Fruit fly (Drosophila melanogaster) whole organism, embryonic: ENCODE data around the gene Pgant2.

Experiments used
- Bgb ChIP-seq: fragments of 200-800 bp; sonication (Bioruptor generic); IDR thresholded peaks from 2 replicates; pipeline ENCODE4 v1.3.6; 2022; ENCODE audit warnings: missing biosample characterization, missing genetic modification characterization; ENCODE audit not compliant: partially characterized antibody
- CG10267 ChIP-seq: fragments of 200-800 bp; sonication (Bioruptor generic); optimal IDR thresholded peaks from 2 replicates; lab custom pipeline; 2018; ENCODE audit warnings: missing biosample characterization, mild to moderate bottlenecking, missing genetic modification characterization, moderate library complexity
- CG11560 ChIP-seq: fragments of 200-800 bp; sonication (Bioruptor generic); IDR thresholded peaks from 3 replicates; pipeline ENCODE4 v1.3.6; 2022; ENCODE audit warnings: missing biosample characterization, missing genetic modification characterization
- CG12942 ChIP-seq: fragments of 200-800 bp; sonication (Bioruptor generic); optimal IDR thresholded peaks from 3 replicates; lab custom pipeline; 2016; ENCODE audit warnings: missing biosample characterization, missing genetic modification characterization
- CG14965 ChIP-seq: fragments of 200-800 bp; sonication (Bioruptor generic); optimal IDR thresholded peaks from 2 replicates; lab custom pipeline; 2016; ENCODE audit warnings: missing biosample characterization, missing genetic modification characterization, borderline replicate concordance
- CG17186 ChIP-seq: fragments of 200-800 bp; sonication (Bioruptor generic); optimal IDR thresholded peaks from 3 replicates; lab custom pipeline; 2017; ENCODE audit warnings: missing biosample characterization, missing genetic modification reagents, missing genetic modification characterization
- CG2129 ChIP-seq: fragments of 200-800 bp; sonication (Bioruptor generic); IDR thresholded peaks from 2 replicates; pipeline ENCODE4 v1.3.6; 2022; ENCODE audit warnings: missing biosample characterization, missing genetic modification characterization; ENCODE audit not compliant: partially characterized antibody
- CG2889 ChIP-seq: fragments of 200-800 bp; sonication (Bioruptor generic); IDR thresholded peaks from 3 replicates; pipeline ENCODE4 v1.3.6; 2022; ENCODE audit warnings: missing biosample characterization, missing genetic modification characterization
- CG33557 ChIP-seq: fragments of 200-800 bp; sonication (Bioruptor generic); optimal IDR thresholded peaks from 2 replicates; lab custom pipeline; 2019; ENCODE audit warnings: missing biosample characterization, mild to moderate bottlenecking, missing genetic modification characterization, moderate library complexity
- CG4360 ChIP-seq: fragments of 200-800 bp; sonication (Bioruptor generic); IDR thresholded peaks from 2 replicates; pipeline ENCODE4 v1.3.6; 2022; ENCODE audit warnings: missing biosample characterization, missing genetic modification characterization
- CG5180 ChIP-seq: fragments of 200-800 bp; sonication (Bioruptor generic); optimal IDR thresholded peaks from 3 replicates; lab custom pipeline; 2017; ENCODE audit warnings: missing biosample characterization, missing genetic modification characterization, mild to moderate bottlenecking, moderate library complexity, missing genetic modification reagents
- CG6654 ChIP-seq: fragments of 200-800 bp; sonication (Bioruptor generic); optimal IDR thresholded peaks from 2 replicates; lab custom pipeline; 2017; ENCODE audit warnings: missing biosample characterization, mild to moderate bottlenecking, missing genetic modification characterization
- CG8290 ChIP-seq, 3 experiments: fragments of 200-800 bp; sonication (Bioruptor generic); optimal IDR thresholded peaks; 2 replicates each; lab custom pipeline; 2016 to 2019; ENCODE audit warnings: missing biosample characterization in 3 of 3, missing genetic modification characterization in 3 of 3, mild to moderate bottlenecking in 2 of 3, moderate library complexity in 1 of 3
- CG8359 ChIP-seq: fragments of 200-800 bp; sonication (Bioruptor generic); optimal IDR thresholded peaks from 2 replicates; lab custom pipeline; 2017; ENCODE audit warnings: missing biosample characterization, mild to moderate bottlenecking, missing genetic modification characterization, borderline replicate concordance
- CG9437 ChIP-seq: fragments of 200-800 bp; sonication (Bioruptor generic); optimal IDR thresholded peaks from 2 replicates; lab custom pipeline; 2018; ENCODE audit warnings: missing biosample characterization, mild to moderate bottlenecking, missing genetic modification characterization
- CG9817 ChIP-seq: fragments of 200-800 bp; sonication (Bioruptor generic); optimal IDR thresholded peaks from 2 replicates; lab custom pipeline; 2018; ENCODE audit warnings: missing biosample characterization, mild to moderate bottlenecking, missing genetic modification characterization, moderate library complexity
- Dref ChIP-seq: fragments of 200-800 bp; sonication (Bioruptor generic); IDR thresholded peaks from 2 replicates; pipeline ENCODE4 v1.3.6; 2022; ENCODE audit warnings: missing biosample characterization, missing genetic modification characterization
- Ets65A ChIP-seq: fragments of 200-800 bp; sonication (Bioruptor generic); peaks from one replicate; lab custom pipeline; 2016; ENCODE audit warnings: missing biosample characterization, missing genetic modification characterization
- Hey ChIP-seq: fragments of 200-800 bp; sonication (Bioruptor generic); optimal IDR thresholded peaks from 3 replicates; lab custom pipeline; 2018; ENCODE audit warnings: missing biosample characterization, mild to moderate bottlenecking, missing genetic modification characterization
- Hmx ChIP-seq: fragments of 200-800 bp; sonication (Bioruptor generic); optimal IDR thresholded peaks from 2 replicates; lab custom pipeline; 2016; ENCODE audit warnings: missing biosample characterization, missing genetic modification characterization
- Hsf ChIP-seq: fragments of 200-800 bp; sonication (Bioruptor generic); optimal IDR thresholded peaks from 3 replicates; lab custom pipeline; 2016; ENCODE audit warnings: missing biosample characterization, missing genetic modification characterization
- MTF-1 ChIP-seq: fragments of 200-800 bp; sonication (Bioruptor generic); optimal IDR thresholded peaks from 2 replicates; lab custom pipeline; 2018; ENCODE audit warnings: missing biosample characterization, mild to moderate bottlenecking, missing genetic modification characterization, borderline replicate concordance
- Med ChIP-seq: fragments of 200-800 bp; sonication (Bioruptor generic); peaks from one replicate; lab custom pipeline; 2016; ENCODE audit warnings: missing biosample characterization, missing genetic modification characterization, mild to moderate bottlenecking, inconsistent platforms, moderate library complexity
- NC2β ChIP-seq: fragments of 200-800 bp; sonication (Bioruptor generic); optimal IDR thresholded peaks from 2 replicates; lab custom pipeline; 2016; ENCODE audit warnings: missing biosample characterization, missing genetic modification characterization
- NFAT ChIP-seq: fragments of 200-800 bp; sonication (Bioruptor generic); IDR thresholded peaks from 2 replicates; pipeline ENCODE4 v1.3.6; 2022; ENCODE audit warnings: missing biosample characterization, missing genetic modification characterization
- Nf-YA ChIP-seq: fragments of 200-800 bp; sonication (Bioruptor generic); IDR thresholded peaks from 2 replicates; pipeline ENCODE4 v1.3.6; 2022; ENCODE audit warnings: missing biosample characterization, missing genetic modification characterization
- Rx ChIP-seq: fragments of 200-800 bp; sonication (Bioruptor generic); IDR thresholded peaks from 2 replicates; pipeline ENCODE4 v1.3.6; 2022; ENCODE audit warnings: missing biosample characterization, missing genetic modification characterization
- aop ChIP-seq: fragments of 200-800 bp; sonication (Bioruptor generic); IDR thresholded peaks from 2 replicates; pipeline ENCODE4 v1.3.6; 2022; ENCODE audit warnings: missing biosample characterization, missing genetic modification characterization
- bigmax ChIP-seq: fragments of 200-800 bp; sonication (Bioruptor generic); optimal IDR thresholded peaks from 2 replicates; lab custom pipeline; 2018; ENCODE audit warnings: missing biosample characterization, mild to moderate bottlenecking, missing genetic modification characterization
- cato ChIP-seq: fragments of 200-800 bp; sonication (Bioruptor generic); optimal IDR thresholded peaks from 2 replicates; lab custom pipeline; 2016; ENCODE audit warnings: missing biosample characterization, missing genetic modification characterization, borderline replicate concordance
- cg ChIP-seq: fragments of 200-800 bp; sonication (Bioruptor generic); optimal IDR thresholded peaks from 3 replicates; lab custom pipeline; 2019; ENCODE audit warnings: missing biosample characterization, mild to moderate bottlenecking, missing genetic modification characterization, moderate library complexity
- chn ChIP-seq: fragments of 200-800 bp; sonication (Bioruptor generic); optimal IDR thresholded peaks from 2 replicates; lab custom pipeline; 2016; ENCODE audit warnings: missing biosample characterization, missing genetic modification characterization
- cwo ChIP-seq: fragments of 200-800 bp; sonication (Bioruptor generic); optimal IDR thresholded peaks from 3 replicates; lab custom pipeline; 2017; ENCODE audit warnings: missing biosample characterization, missing genetic modification characterization, mild to moderate bottlenecking, moderate library complexity, missing genetic modification reagents
- da ChIP-seq: fragments of 200-800 bp; sonication (Bioruptor generic); optimal IDR thresholded peaks from 2 replicates; lab custom pipeline; 2016; ENCODE audit warnings: missing biosample characterization, missing genetic modification characterization
- ems ChIP-seq: fragments of 200-800 bp; sonication (Bioruptor generic); optimal IDR thresholded peaks from 3 replicates; lab custom pipeline; 2016; ENCODE audit warnings: missing biosample characterization, missing genetic modification characterization
- eyg ChIP-seq: fragments of 200-800 bp; sonication (Bioruptor generic); optimal IDR thresholded peaks from 3 replicates; lab custom pipeline; 2016; ENCODE audit warnings: missing biosample characterization, missing genetic modification characterization
- fd64A ChIP-seq: fragments of 200-800 bp; sonication (Bioruptor generic); optimal IDR thresholded peaks from 3 replicates; lab custom pipeline; 2018; ENCODE audit warnings: missing biosample characterization, mild to moderate bottlenecking, missing genetic modification characterization
- gcm ChIP-seq: fragments of 200-800 bp; sonication (Bioruptor generic); optimal IDR thresholded peaks from 2 replicates; lab custom pipeline; 2019; ENCODE audit warnings: missing biosample characterization, mild to moderate bottlenecking, missing genetic modification characterization, moderate library complexity
- gfzf ChIP-seq: fragments of 200-800 bp; sonication (Bioruptor generic); optimal IDR thresholded peaks from 2 replicates; lab custom pipeline; 2016; ENCODE audit warnings: missing biosample characterization, mild to moderate bottlenecking, missing genetic modification characterization, moderate library complexity
- hth ChIP-seq: fragments of >200 bp; optimal IDR thresholded peaks from 2 replicates; lab custom pipeline; 2017; ENCODE audit warnings: inconsistent platforms
- jing ChIP-seq: fragments of 200-800 bp; sonication (Bioruptor generic); optimal IDR thresholded peaks from 2 replicates; lab custom pipeline; 2018; ENCODE audit warnings: missing biosample characterization, mild to moderate bottlenecking, missing genetic modification characterization
- nmo ChIP-seq: fragments of 200-800 bp; sonication (Bioruptor generic); optimal IDR thresholded peaks from 2 replicates; lab custom pipeline; 2018; ENCODE audit warnings: missing biosample characterization, mild to moderate bottlenecking, missing genetic modification characterization, moderate library complexity
- pita ChIP-seq: fragments of 200-800 bp; sonication (Bioruptor generic); optimal IDR thresholded peaks from 2 replicates; lab custom pipeline; 2017; ENCODE audit warnings: missing biosample characterization, mild to moderate bottlenecking, missing genetic modification characterization
- pros ChIP-seq: fragments of 200-800 bp; sonication (Bioruptor generic); optimal IDR thresholded peaks from 3 replicates; lab custom pipeline; 2019; ENCODE audit warnings: missing biosample characterization, mild to moderate bottlenecking, missing genetic modification characterization, moderate library complexity
- ranshi ChIP-seq: fragments of 200-800 bp; sonication (Bioruptor generic); IDR thresholded peaks from 2 replicates; pipeline ENCODE4 v1.3.6; 2022; ENCODE audit warnings: missing biosample characterization, missing genetic modification characterization
- salm ChIP-seq: fragments of 200-800 bp; sonication (Bioruptor generic); optimal IDR thresholded peaks from 2 replicates; lab custom pipeline; 2018; ENCODE audit warnings: missing biosample characterization, mild to moderate bottlenecking, missing genetic modification characterization
- sd ChIP-seq: fragments of 200-800 bp; sonication (Bioruptor generic); optimal IDR thresholded peaks from 3 replicates; lab custom pipeline; 2018; ENCODE audit warnings: missing biosample characterization, mild to moderate bottlenecking, missing genetic modification characterization, moderate library complexity
- tgo ChIP-seq: fragments of 200-800 bp; sonication (Bioruptor generic); IDR thresholded peaks from 3 replicates; pipeline ENCODE4 v1.3.6; 2022; ENCODE audit warnings: missing biosample characterization, missing genetic modification characterization
- tll ChIP-seq, 2 experiments: fragments of 200-800 bp in 1 of 2; fragments of >200 bp in 1 of 2; sonication (Bioruptor generic) in 1 of 2; optimal IDR thresholded peaks; 2 replicates each; lab custom pipeline; 2017 to 2019; ENCODE audit warnings: missing biosample characterization in 2 of 2, missing genetic modification characterization in 2 of 2, mild to moderate bottlenecking in 1 of 2, moderate library complexity in 1 of 2

The Pgant2 gene

dm6 chr2L:3376684-3377086, 49.8 kb downstream of the Pgant2 start, which contains the start of the genes CG9662 and Ptpa (continued):
- TF ChIP-seq jing (GFP tag; lab: Kevin White, UChicago) = peak; percentile 54
- peak; percentile 79 for TF ChIP-seq CG9437 (GFP tag; lab: Kevin White, UChicago)
- peak; percentile 89 for TF ChIP-seq CG17186 (GFP tag; lab: Kevin White, UChicago)
- peak; percentile 38 for TF ChIP-seq da (GFP tag; lab: Kevin White, UChicago)
- TF ChIP-seq Bgb (GFP tag; lab: Robert Waterston, UW) = peak; percentile 89
- TF ChIP-seq hth (lab: Kevin White, UChicago) = no peak
- no peak for TF ChIP-seq pita (GFP tag; lab: Kevin White, UChicago)
- peak; percentile 21 for TF ChIP-seq cwo (GFP tag; lab: Kevin White, UChicago)
- no peak for TF ChIP-seq salm (tag; lab: Kevin White, UChicago)
- TF ChIP-seq Ets65A = peak; percentile 99
- TF ChIP-seq pros (GFP tag; lab: Kevin White, UChicago) = no peak
- TF ChIP-seq Hey = peak; percentile 10
- peak; percentile 13 for TF ChIP-seq CG8359 (GFP tag; lab: Kevin White, UChicago)
- TF ChIP-seq sd (tag; lab: Kevin White, UChicago) = no peak
- no peak for TF ChIP-seq MTF-1 (GFP tag; lab: Kevin White, UChicago)
- peak; percentile 59 for TF ChIP-seq gfzf (GFP tag; lab: Kevin White, UChicago)
- TF ChIP-seq NC2β (GFP tag; lab: Kevin White, UChicago) = peak; percentile 78
- peak; percentile 64 for TF ChIP-seq Hmx (GFP tag; lab: Kevin White, UChicago)
- peak; percentile 81 for TF ChIP-seq tgo
- peak; percentile 91 for TF ChIP-seq Hsf (GFP tag; lab: Kevin White, UChicago)
- peak; percentile 64 for TF ChIP-seq CG33557 (GFP tag; lab: Kevin White, UChicago)
- TF ChIP-seq CG5180 (GFP tag; lab: Kevin White, UChicago) = no peak
- TF ChIP-seq CG10267 (tag; lab: Kevin White, UChicago) = peak; percentile 80
- TF ChIP-seq bigmax (GFP tag; lab: Kevin White, UChicago) = no peak
- TF ChIP-seq CG6654 (GFP tag; lab: Kevin White, UChicago) = peak; percentile 32
- peak; percentile 68; the same call in 2 of the 3 replicates for TF ChIP-seq CG11560 (tag; lab: Robert Waterston, UW)
- peak; percentile 93 for TF ChIP-seq nmo
- TF ChIP-seq fd64A (GFP tag; lab: Kevin White, UChicago) = no peak
- TF ChIP-seq eyg (GFP tag; lab: Kevin White, UChicago) = peak; percentile 75
- TF ChIP-seq CG14965 = no peak
- peak; percentile 83 for TF ChIP-seq CG12942 (GFP tag; lab: Kevin White, UChicago)
- peak; percentile 73 for TF ChIP-seq cato
- TF ChIP-seq CG4360 (GFP tag; lab: Robert Waterston, UW) = peak; percentile 66
- TF ChIP-seq gcm (GFP tag; lab: Kevin White, UChicago) = no peak
- peak; percentile 36; the same call in 1 of the 2 replicates for TF ChIP-seq Dref (GFP tag; lab: Robert Waterston, UW)
- peak; percentile 71 for TF ChIP-seq CG8290 (GFP tag; optimal IDR thresholded peaks at IDR 0.05; lab: Kevin White, UChicago)
- peak in 1 of 2 experiments; percentile 80 for TF ChIP-seq CG8290 (tag; optimal IDR thresholded peaks at IDR 0.05; lab: Kevin White, UChicago)
- TF ChIP-seq cg (GFP tag; lab: Kevin White, UChicago) = no peak
- TF ChIP-seq CG2129 = peak; percentile 85
- TF ChIP-seq tll (GFP tag; optimal IDR thresholded peaks at IDR 0.05; lab: Kevin White, UChicago) = peak in 1 of 2 experiments; percentile 81
- TF ChIP-seq chn (GFP tag; lab: Kevin White, UChicago) = peak; percentile 88
- peak; percentile 82 for TF ChIP-seq ems (GFP tag; lab: Kevin White, UChicago)
- TF ChIP-seq Nf-YA (GFP tag; lab: Robert Waterston, UW) = peak; percentile 45; the same call in 1 of the 2 replicates
- peak; percentile 72 for TF ChIP-seq NFAT (GFP tag; lab: Robert Waterston, UW)
- TF ChIP-seq CG2889 = peak; percentile 75; the same call in 1 of the 3 replicates
- peak; percentile 98 for TF ChIP-seq Med (GFP tag; lab: Kevin White, UChicago)
- 0 out of 2 replicates have a peak, but pooled peaks have one; percentile 32 for TF ChIP-seq aop
- peak; percentile 90 for TF ChIP-seq ranshi (GFP tag; lab: Robert Waterston, UW)
- TF ChIP-seq CG9817 (tag; lab: Kevin White, UChicago) = peak; percentile 87
- TF ChIP-seq Rx (GFP tag; lab: Robert Waterston, UW) = peak; percentile 72
